Worm (Caenorhabditis elegans): Measurements from ENCODE around the gene F41E6.8.

- TF ChIP-seq ceh-32 (tag; optimal IDR thresholded peaks at IDR 0.05; ENCODE audit: poor library complexity) = no peak
- TF ChIP-seq Y105C5A.15 (GFP tag; IDR thresholded peaks at IDR 0.05) = no peak
- TF ChIP-seq lin-1 (GFP tag; IDR thresholded peaks at IDR 0.05) = no peak
- TF ChIP-seq ztf-11 (tag; optimal IDR thresholded peaks at IDR 0.05) = no peak
- TF ChIP-seq jun-1 (tag; optimal IDR thresholded peaks at IDR 0.05) = no peak
- no peak for TF ChIP-seq fos-1 (tag; optimal IDR thresholded peaks at IDR 0.05)
- no peak for TF ChIP-seq zag-1 (tag; optimal IDR thresholded peaks at IDR 0.05)
- TF ChIP-seq mdl-1 (tag; optimal IDR thresholded peaks at IDR 0.05) = no peak
- no peak for TF ChIP-seq ama-1 (optimal IDR thresholded peaks at IDR 0.05)
These were observed 22.4 kb upstream of the F41E6.8 start, which contains the start of gene F41E6.17 for ce11 chrV:8623754-8624153.
